Fruit fly (Drosophila melanogaster): ENCODE results near the gene CG9641.
A peak's percentile ranks its signal among the peaks of the same experiment; 100 is the strongest.

CG9641 gene

dm6 chr2L:2972439-2972936, 4.2 kb downstream of the CG9641 start, which contains the start of the genes Rrp1 and gammaTub23C (continued):
- TF ChIP-seq zen2 (GFP tag; IDR thresholded peaks at IDR 0.05; ENCODE audit: partially characterized antibody) (no peak), CG17568 (GFP tag; optimal IDR thresholded peaks at IDR 0.05) (no peak), CG42726 (GFP tag; IDR thresholded peaks at IDR 0.05; ENCODE audit: partially characterized antibody) (no peak), CG17829 (tag; optimal IDR thresholded peaks at IDR 0.05) (peak; percentile 92), tx (GFP tag; optimal IDR thresholded peaks at IDR 0.05) (peak; percentile 40), emc (GFP tag; optimal IDR thresholded peaks at IDR 0.05) (peak; percentile 45), CG32767 (GFP tag; IDR thresholded peaks at IDR 0.05) (peak; percentile 78; the same call in 1 of the 2 replicates), zen (tag; optimal IDR thresholded peaks at IDR 0.05) (peak; percentile 81), cas (GFP tag; IDR thresholded peaks at IDR 0.05) (peak; percentile 60; the same call in 1 of the 2 replicates), C15 (GFP tag; IDR thresholded peaks at IDR 0.05) (no peak), CG18262 (tag; optimal IDR thresholded peaks at IDR 0.05) (peak; percentile 95), CG16813 (GFP tag; IDR thresholded peaks at IDR 0.05; ENCODE audit: partially characterized antibody) (no peak), CG4282 (GFP tag; optimal IDR thresholded peaks at IDR 0.05) (no peak), schlank (tag; optimal IDR thresholded peaks at IDR 0.05) (peak; percentile 56), aop (GFP tag; IDR thresholded peaks at IDR 0.05) (no peak), CG17385 (GFP tag; optimal IDR thresholded peaks at IDR 0.05) (peak; percentile 86), CG9797 (GFP tag; optimal IDR thresholded peaks at IDR 0.05) (peak; percentile 42), Poxn (GFP tag; IDR thresholded peaks at IDR 0.05) (peak; percentile 53), CG6683 (GFP tag; optimal IDR thresholded peaks at IDR 0.05) (peak; percentile 52), CG8924 (tag; optimal IDR thresholded peaks at IDR 0.05) (peak; percentile 91), vvl (GFP tag; IDR thresholded peaks at IDR 0.05) (peak; percentile 83; the same call in 1 of the 2 replicates), CG13894 (tag; optimal IDR thresholded peaks at IDR 0.05) (peak; percentile 53), pita (GFP tag; optimal IDR thresholded peaks at IDR 0.05) (no peak), Eip74EF (GFP tag; optimal IDR thresholded peaks at IDR 0.05) (peak in 1 of 2 experiments; percentile 86), CG1602 (GFP tag; optimal IDR thresholded peaks at IDR 0.05) (peak; percentile 94), bbx (GFP tag; IDR thresholded peaks at IDR 0.05; ENCODE audit: partially characterized antibody) (no peak), CG17912 (GFP tag; optimal IDR thresholded peaks at IDR 0.05) (peak; percentile 37), her (GFP tag; optimal IDR thresholded peaks at IDR 0.05) (peak; percentile 14), Med (GFP tag) (peak; percentile 88), pb (GFP tag; optimal IDR thresholded peaks at IDR 0.05) (peak; percentile 47), unc-4 (GFP tag; IDR thresholded peaks at IDR 0.05; ENCODE audit: partially characterized antibody) (no peak), vnd (GFP tag; IDR thresholded peaks at IDR 0.05; ENCODE audit: partially characterized antibody) (no peak), CG17361 (GFP tag; IDR thresholded peaks at IDR 0.05) (peak; percentile 99), Awh (GFP tag; IDR thresholded peaks at IDR 0.05) (no peak), Nf-YB (GFP tag; optimal IDR thresholded peaks at IDR 0.05) (peak; percentile 75), CG1233 (GFP tag; optimal IDR thresholded peaks at IDR 0.05) (peak; percentile 92), CkIIα-i1 (GFP tag; IDR thresholded peaks at IDR 0.05) (no peak), CG2889 (GFP tag; IDR thresholded peaks at IDR 0.05) (peak; percentile 67), H15 (GFP tag; IDR thresholded peaks at IDR 0.05) (peak; percentile 74; the same call in 2 of the 3 replicates), CG31365 (tag; optimal IDR thresholded peaks at IDR 0.05) (peak; percentile 41), CG17802 (tag; optimal IDR thresholded peaks at IDR 0.05) (peak; percentile 46), CG7271 (tag; optimal IDR thresholded peaks at IDR 0.05) (peak; percentile 35), CG2678 (tag; optimal IDR thresholded peaks at IDR 0.05) (peak; percentile 94), p53 (GFP tag; optimal IDR thresholded peaks at IDR 0.05) (no peak), Bdp1 (GFP tag; optimal IDR thresholded peaks at IDR 0.05) (peak; percentile 57), Mrtf (GFP tag; IDR thresholded peaks at IDR 0.05) (peak; percentile 70; the same call in 2 of the 3 replicates), sc (optimal IDR thresholded peaks at IDR 0.05) (no peak), sc (GFP tag; optimal IDR thresholded peaks at IDR 0.05) (peak; percentile 92), TFAM (GFP tag; optimal IDR thresholded peaks at IDR 0.05) (peak; percentile 41), oc (tag; optimal IDR thresholded peaks at IDR 0.05) (peak; percentile 67)

Measured in whole organism, embryonic.